Worm (Caenorhabditis elegans): ENCODE data around the gene F09E5.7.

F09E5.7 gene

ce11 chrII:5336660-5337494, 15.0 kb upstream of the F09E5.7 start:
- TF ChIP-seq ceh-40 (GFP tag; IDR thresholded peaks at IDR 0.05) (0 out of 2 replicates have a peak, but pooled peaks have one; percentile 43), ceh-27 (GFP tag; optimal IDR thresholded peaks at IDR 0.05) (peak; percentile 63), D2030.7 (GFP tag; IDR thresholded peaks at IDR 0.05) (no peak), C06A6.2 (GFP tag; conservative IDR thresholded peaks at IDR 0.05) (0 out of 2 replicates have a peak, but pooled peaks have one; percentile 10), pbrm-1 (GFP tag; IDR thresholded peaks at IDR 0.05) (peak; percentile 43; the same call in 1 of the 2 replicates), ztf-18 (tag; optimal IDR thresholded peaks at IDR 0.05) (no peak), K11D2.4 (GFP tag; IDR thresholded peaks at IDR 0.05) (peak; percentile 66), T26A5.8 (tag; optimal IDR thresholded peaks at IDR 0.05) (no peak), egrh-3 (GFP tag; IDR thresholded peaks at IDR 0.05) (no peak), tbp1 (GFP tag; optimal IDR thresholded peaks at IDR 0.05) (peak; percentile 21), nhr-27 (tag; optimal IDR thresholded peaks at IDR 0.05) (no peak), ceh-91 (GFP tag; IDR thresholded peaks at IDR 0.05) (no peak), B0336.3 (GFP tag; IDR thresholded peaks at IDR 0.05) (0 out of 2 replicates have a peak, but pooled peaks have one; percentile 36), mcd-1 (GFP tag; IDR thresholded peaks at IDR 0.05) (peak; percentile 40; the same call in 1 of the 2 replicates), lin-35 (GFP tag; optimal IDR thresholded peaks at IDR 0.05) (peak in 1 of 3 experiments; percentile 40), dpff-1 (tag; optimal IDR thresholded peaks at IDR 0.05) (no peak), nhr-179 (tag; optimal IDR thresholded peaks at IDR 0.05) (no peak), Y95B8A.8 (GFP tag; IDR thresholded peaks at IDR 0.05) (no peak), bed-1 (GFP tag; IDR thresholded peaks at IDR 0.05) (no peak), dox-1 (GFP tag; IDR thresholded peaks at IDR 0.05) (peak; percentile 40; the same call in 1 of the 2 replicates), rcor-1 (GFP tag; IDR thresholded peaks at IDR 0.05) (no peak), B0261.1 (tag; optimal IDR thresholded peaks at IDR 0.05) (no peak), dpl-1 (GFP tag; optimal IDR thresholded peaks at IDR 0.05) (no peak), pha-4 (tag; optimal IDR thresholded peaks at IDR 0.05) (no peak), F10E7.11 (tag; optimal IDR thresholded peaks at IDR 0.05) (no peak), F55B11.4 (tag; optimal IDR thresholded peaks at IDR 0.05; ENCODE audit: borderline replicate concordance, insufficient read depth) (no peak), T07F8.4 (tag; optimal IDR thresholded peaks at IDR 0.05) (no peak), let-526 (GFP tag; IDR thresholded peaks at IDR 0.05) (no peak), lag-1 (GFP tag; IDR thresholded peaks at IDR 0.05) (no peak), zfh-2 (GFP tag; conservative IDR thresholded peaks at IDR 0.05) (peak; percentile 90), atf-7 (tag; optimal IDR thresholded peaks at IDR 0.05) (peak; percentile 27), lin-26 (GFP tag; IDR thresholded peaks at IDR 0.05) (0 out of 2 replicates have a peak, but pooled peaks have one; percentile 44), mes-4 (tag; optimal IDR thresholded peaks at IDR 0.05) (no peak), ama-1 (optimal IDR thresholded peaks at IDR 0.05) (no peak), ama-1 (GFP tag; optimal IDR thresholded peaks at IDR 0.05) (no peak), nhr-90 (tag; optimal IDR thresholded peaks at IDR 0.05) (no peak), K12H6.12 (tag; optimal IDR thresholded peaks at IDR 0.05) (no peak), ceh-79 (tag; optimal IDR thresholded peaks at IDR 0.05) (no peak), nfya-2 (GFP tag; IDR thresholded peaks at IDR 0.05) (no peak), ztf-25 (GFP tag; IDR thresholded peaks at IDR 0.05) (no peak), nhr-120 (GFP tag; IDR thresholded peaks at IDR 0.05) (no peak), F33H1.4 (GFP tag; IDR thresholded peaks at IDR 0.05) (no peak), B0019.2 (GFP tag; conservative IDR thresholded peaks at IDR 0.05) (no peak), attf-5 (GFP tag; optimal IDR thresholded peaks at IDR 0.05) (peak; percentile 12), sptf-2 (GFP tag; optimal IDR thresholded peaks at IDR 0.05) (no peak), zim-3 (tag; optimal IDR thresholded peaks at IDR 0.05) (no peak), repo-1 (tag; optimal IDR thresholded peaks at IDR 0.05) (no peak), bed-2 (GFP tag; IDR thresholded peaks at IDR 0.05) (no peak)
